Worm (Caenorhabditis elegans) whole organism, mixed stage, embryonic: ENCODE measurements around the gene C39B5.5.
A peak's percentile ranks its signal among the peaks of the same experiment; 100 is the strongest.

Experiments
- M03D4.4 ChIP-seq: sonication (generic microtip); optimal IDR thresholded peaks from 2 replicates; lab custom pipeline; 2017; ENCODE audit warnings: mild to moderate bottlenecking, missing genetic modification characterization, missing compliant biosample characterization
- blmp-1 ChIP-seq: fragments of 150-350 bp; optimal IDR thresholded peaks from 2 replicates; lab custom pipeline; 2014; ENCODE audit warnings: missing biosample characterization, missing genetic modification characterization
- ceh-39 ChIP-seq: fragments of 150-350 bp; optimal IDR thresholded peaks from 2 replicates; lab custom pipeline; 2014; ENCODE audit warnings: missing biosample characterization, missing genetic modification characterization
- ceh-43 ChIP-seq: fragments of 200-800 bp; sonication (Bioruptor generic); optimal IDR thresholded peaks from 2 replicates; lab custom pipeline; 2018; ENCODE audit warnings: mild to moderate bottlenecking, missing genetic modification characterization, moderate library complexity, missing compliant biosample characterization
- ceh-83 ChIP-seq: fragments of 200-800 bp; sonication (Bioruptor generic); optimal IDR thresholded peaks from 2 replicates; lab custom pipeline; 2018; ENCODE audit warnings: mild to moderate bottlenecking, missing genetic modification characterization, missing compliant biosample characterization
- ces-1 ChIP-seq: fragments of 150-350 bp; optimal IDR thresholded peaks from 2 replicates; lab custom pipeline; 2014; ENCODE audit warnings: missing biosample characterization, missing genetic modification reagents, missing genetic modification characterization
- cnd-1 ChIP-seq: fragments of 200-800 bp; sonication (Bioruptor generic); optimal IDR thresholded peaks from 2 replicates; lab custom pipeline; 2018; ENCODE audit warnings: mild to moderate bottlenecking, missing genetic modification characterization, missing compliant biosample characterization
- drap-1 ChIP-seq: fragments of 200-800 bp; sonication (Bioruptor generic); optimal IDR thresholded peaks from 3 replicates; lab custom pipeline; 2018; ENCODE audit warnings: mild to moderate bottlenecking, missing genetic modification characterization, missing compliant biosample characterization
- elt-1 ChIP-seq: sonication (generic microtip); optimal IDR thresholded peaks from 2 replicates; lab custom pipeline; 2017; ENCODE audit warnings: missing genetic modification characterization, mild to moderate bottlenecking, missing compliant biosample characterization, antibody characterized with exemption, moderate library complexity, borderline replicate concordance; ENCODE audit not compliant: insufficient read depth
- elt-3 ChIP-seq: fragments of 150-350 bp; optimal IDR thresholded peaks from 2 replicates; lab custom pipeline; 2014; ENCODE audit warnings: missing biosample characterization, missing genetic modification characterization
- flh-1 ChIP-seq: fragments of 200-800 bp; sonication (Bioruptor generic); optimal IDR thresholded peaks from 2 replicates; lab custom pipeline; 2018; ENCODE audit warnings: mild to moderate bottlenecking, missing genetic modification characterization, moderate library complexity, missing compliant biosample characterization
- ham-2 ChIP-seq: fragments of 200-800 bp; sonication (Bioruptor generic); optimal IDR thresholded peaks from 2 replicates; lab custom pipeline; 2018; ENCODE audit warnings: mild to moderate bottlenecking, missing genetic modification characterization, missing compliant biosample characterization
- hlh-1 ChIP-seq: fragments of 150-350 bp; optimal IDR thresholded peaks from 2 replicates; lab custom pipeline; 2014; ENCODE audit warnings: missing biosample characterization, missing genetic modification reagents, missing genetic modification characterization
- lin-13 ChIP-seq: fragments of 150-350 bp; optimal IDR thresholded peaks from 2 replicates; lab custom pipeline; 2014; ENCODE audit warnings: missing biosample characterization, missing genetic modification characterization
- lin-32 ChIP-seq: fragments of 200-800 bp; sonication (Bioruptor generic); optimal IDR thresholded peaks from 2 replicates; lab custom pipeline; 2018; ENCODE audit warnings: mild to moderate bottlenecking, missing genetic modification characterization, missing compliant biosample characterization
- lsy-2 ChIP-seq: fragments of 150-350 bp; optimal IDR thresholded peaks from 2 replicates; lab custom pipeline; 2014; ENCODE audit warnings: missing biosample characterization, missing genetic modification characterization
- mab-5 ChIP-seq: fragments of 150-350 bp; optimal IDR thresholded peaks from 2 replicates; lab custom pipeline; 2014; ENCODE audit warnings: missing biosample characterization, missing genetic modification characterization
- mep-1 ChIP-seq: fragments of 150-350 bp; optimal IDR thresholded peaks from 2 replicates; lab custom pipeline; 2017; ENCODE audit warnings: missing biosample characterization, missing genetic modification reagents, missing genetic modification characterization, inconsistent platforms
- nhr-12 ChIP-seq: fragments of 150-350 bp; optimal IDR thresholded peaks from 2 replicates; lab custom pipeline; 2014; ENCODE audit warnings: missing biosample characterization, missing genetic modification characterization
- nhr-2 ChIP-seq: fragments of 150-350 bp; optimal IDR thresholded peaks from 2 replicates; lab custom pipeline; 2014; ENCODE audit warnings: missing biosample characterization, missing genetic modification characterization
- nhr-237 ChIP-seq: fragments of 150-350 bp; optimal IDR thresholded peaks from 2 replicates; lab custom pipeline; 2014; ENCODE audit warnings: missing biosample characterization, missing genetic modification characterization
- nhr-76 ChIP-seq: sonication (generic microtip); optimal IDR thresholded peaks from 2 replicates; lab custom pipeline; 2017; ENCODE audit warnings: missing biosample characterization, missing genetic modification characterization
- pha-4 ChIP-seq: fragments of 150-350 bp; optimal IDR thresholded peaks from 2 replicates; lab custom pipeline; 2018; ENCODE audit warnings: missing biosample characterization, missing genetic modification reagents, missing genetic modification characterization
- snpc-4 ChIP-seq: fragments of 150-350 bp; optimal IDR thresholded peaks from 2 replicates; lab custom pipeline; 2014; ENCODE audit warnings: missing biosample characterization, missing genetic modification characterization
- sptf-1 ChIP-seq: sonication (generic microtip); optimal IDR thresholded peaks from 2 replicates; lab custom pipeline; 2017; ENCODE audit warnings: mild to moderate bottlenecking, missing genetic modification characterization, moderate library complexity, missing compliant biosample characterization
- tbx-8 ChIP-seq: fragments of 200-800 bp; sonication (Bioruptor generic); optimal IDR thresholded peaks from 2 replicates; lab custom pipeline; 2018; ENCODE audit warnings: mild to moderate bottlenecking, missing genetic modification characterization, moderate library complexity, missing compliant biosample characterization
- unc-120 ChIP-seq: sonication (generic microtip); optimal IDR thresholded peaks from 2 replicates; lab custom pipeline; 2017; ENCODE audit warnings: missing genetic modification characterization, missing compliant biosample characterization; ENCODE audit not compliant: poor library complexity, severe bottlenecking
- unc-39 ChIP-seq: fragments of 150-350 bp; optimal IDR thresholded peaks from 2 replicates; lab custom pipeline; 2014; ENCODE audit warnings: missing biosample characterization, missing genetic modification characterization
- zip-8 ChIP-seq: fragments of 150-350 bp; optimal IDR thresholded peaks from 2 replicates; lab custom pipeline; 2014; ENCODE audit warnings: missing biosample characterization, missing genetic modification characterization
- ztf-11 ChIP-seq: fragments of 150-350 bp; optimal IDR thresholded peaks from 2 replicates; lab custom pipeline; 2014; ENCODE audit warnings: missing biosample characterization, missing genetic modification characterization

C39B5.5 gene

DNA sequence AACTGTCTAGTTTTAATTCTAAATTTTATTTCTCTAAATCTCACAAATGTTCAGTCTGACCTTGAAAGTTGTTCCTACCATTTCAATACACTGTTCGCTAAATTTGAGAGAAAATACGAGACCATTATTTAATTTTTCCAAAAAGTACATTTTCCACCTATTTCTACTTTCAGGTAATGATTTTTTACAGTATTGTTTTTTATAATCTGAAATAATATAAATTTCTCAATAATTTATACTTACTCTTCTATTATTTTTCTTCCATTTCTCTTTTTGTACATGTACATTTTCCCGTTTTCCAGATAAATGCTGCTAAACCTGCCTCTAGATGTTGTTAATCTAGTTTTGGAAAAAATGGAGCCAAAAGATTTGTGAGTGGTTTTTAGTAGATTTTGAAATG lies 19.4 kb downstream of the C39B5.5 start, which contains the start of gene fbxa-62:
fbxa-62 (plus strand) TSS at position 301 of the 400 bp plus-strand sequence.
- TF ChIP-seq snpc-4 (no peak), lin-32 (no peak), elt-1 (tag; lab: Kevin White, UChicago) (no peak), nhr-2 (tag; lab: Kevin White, UChicago) (no peak), ham-2 (GFP tag; lab: Kevin White, UChicago) (no peak), lin-13 (tag; lab: Kevin White, UChicago) (no peak), ztf-11 (tag; lab: Kevin White, UChicago) (no peak), ceh-83 (no peak), mep-1 (tag; lab: Kevin White, UChicago) (no peak), blmp-1 (no peak), tbx-8 (GFP tag; lab: Kevin White, UChicago) (no peak)
- TF ChIP-seq, all 35 proteins: peak for 0

DNA sequence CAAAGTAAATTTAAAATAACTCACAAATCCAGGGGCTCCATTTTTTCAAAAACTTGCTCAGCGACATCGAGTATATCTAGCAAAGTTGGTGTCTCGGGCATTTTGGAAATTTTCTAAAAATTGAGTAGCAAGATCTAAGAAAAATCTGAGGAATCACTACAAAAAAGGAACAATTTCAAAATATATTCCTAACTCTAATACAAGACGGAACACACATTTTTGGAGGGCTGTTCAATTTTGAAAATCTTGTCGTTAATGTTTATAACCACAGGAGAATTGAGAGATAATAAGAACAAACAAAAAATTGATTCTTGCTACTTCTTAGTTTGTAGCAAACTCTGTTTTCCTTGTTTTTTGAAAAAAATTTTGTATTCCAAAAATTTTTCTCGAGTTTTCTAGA lies 24.4 kb downstream of the C39B5.5 start, which contains the start of gene fbxa-47:
fbxa-47 (minus strand) TSS at position 101 of the 400 bp plus-strand sequence.
- TF ChIP-seq unc-120 (tag; lab: Kevin White, UChicago) (no peak), ces-1 (GFP tag; lab: Kevin White, UChicago) (no peak), nhr-12 (no peak), M03D4.4 (tag; lab: Kevin White, UChicago) (no peak), nhr-2 (tag; lab: Kevin White, UChicago) (no peak), lin-13 (tag; lab: Kevin White, UChicago) (no peak), lsy-2 (tag; lab: Kevin White, UChicago) (no peak), pha-4 (tag; lab: Kevin White, UChicago) (no peak), sptf-1 (no peak), drap-1 (no peak), nhr-237 (tag; lab: Kevin White, UChicago) (no peak), zip-8 (tag; lab: Kevin White, UChicago) (no peak), ceh-43 (GFP tag; lab: Kevin White, UChicago) (no peak), nhr-76 (no peak), flh-1 (no peak), unc-39 (tag; lab: Kevin White, UChicago) (no peak), hlh-1 (tag; lab: Kevin White, UChicago) (no peak), lin-32 (no peak)

DNA sequence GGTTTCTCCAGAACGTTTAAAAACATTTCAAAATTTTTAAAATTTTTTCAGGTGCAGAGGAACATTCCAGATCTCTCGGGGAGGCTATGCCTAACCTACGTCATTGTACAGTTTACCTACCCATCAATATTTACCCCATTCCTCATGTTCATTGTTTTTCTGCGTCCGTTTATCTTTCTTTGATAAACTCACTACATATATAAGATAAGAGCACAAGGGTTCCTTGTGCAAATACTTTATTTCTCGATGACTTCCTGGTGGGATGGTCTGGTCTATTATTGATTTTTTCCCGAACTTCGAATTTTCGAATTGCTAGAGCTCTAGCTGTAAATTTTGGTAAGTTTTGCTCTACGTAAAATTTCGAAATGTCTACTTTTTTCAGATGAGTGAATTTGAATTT lies 25.4 kb downstream of the C39B5.5 start:
- TF ChIP-seq nhr-12: no peak
- no peak for TF ChIP-seq ceh-43 (GFP tag; lab: Kevin White, UChicago)
- no peak for TF ChIP-seq mep-1 (tag; lab: Kevin White, UChicago)

DNA sequence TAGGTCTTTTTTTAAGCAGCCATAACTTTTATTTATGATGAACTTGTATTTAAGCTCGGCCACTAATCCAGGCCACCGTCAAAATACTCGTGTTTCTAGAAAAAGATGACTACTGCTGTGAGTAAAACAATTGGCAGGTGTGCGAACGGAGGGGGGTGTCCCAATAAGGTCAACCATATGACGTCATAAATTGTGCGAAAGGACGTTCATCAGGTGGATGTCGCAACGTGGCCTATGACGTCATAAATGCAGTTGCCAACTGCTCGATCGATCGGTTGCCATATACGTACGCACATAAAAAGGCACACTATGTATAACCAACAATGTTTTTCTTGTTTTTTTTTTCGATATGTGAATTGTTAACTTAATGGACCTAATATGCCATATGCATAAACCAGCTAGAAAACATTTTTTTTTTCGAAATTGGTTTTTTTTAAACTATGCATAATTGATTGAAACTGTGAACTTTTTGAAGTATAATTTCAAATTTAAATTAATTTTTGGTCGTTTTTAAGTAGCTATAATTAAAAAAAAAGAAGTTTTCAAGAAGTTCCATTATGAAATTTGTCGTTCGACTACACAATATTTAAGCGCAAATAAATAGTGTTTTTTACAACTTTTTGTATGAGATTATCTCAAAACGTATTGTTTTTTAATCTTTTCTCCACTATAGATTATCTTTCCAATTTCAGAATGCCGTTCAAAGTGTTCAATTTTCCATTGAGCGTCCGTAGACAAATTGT lies 26.4 kb downstream of the C39B5.5 start, which contains the start of gene C39B5.2:
C39B5.2 (plus strand) TSS at position 693 of the 743 bp plus-strand sequence.
- TF ChIP-seq nhr-2 (tag; lab: Kevin White, UChicago): peak; percentile 96
- peak; percentile 12 for TF ChIP-seq mep-1 (tag; lab: Kevin White, UChicago)
- TF ChIP-seq ceh-39 (tag; lab: Kevin White, UChicago): peak; percentile 80
- peak; percentile 28 for TF ChIP-seq lin-13 (tag; lab: Kevin White, UChicago)
- TF ChIP-seq mab-5 (tag; lab: Kevin White, UChicago): no peak
- peak; percentile 78 for TF ChIP-seq cnd-1
- peak; percentile 99 for TF ChIP-seq zip-8 (tag; lab: Kevin White, UChicago)
- no peak for TF ChIP-seq nhr-237 (tag; lab: Kevin White, UChicago)
- TF ChIP-seq ztf-11 (tag; lab: Kevin White, UChicago): peak; percentile 38

DNA sequence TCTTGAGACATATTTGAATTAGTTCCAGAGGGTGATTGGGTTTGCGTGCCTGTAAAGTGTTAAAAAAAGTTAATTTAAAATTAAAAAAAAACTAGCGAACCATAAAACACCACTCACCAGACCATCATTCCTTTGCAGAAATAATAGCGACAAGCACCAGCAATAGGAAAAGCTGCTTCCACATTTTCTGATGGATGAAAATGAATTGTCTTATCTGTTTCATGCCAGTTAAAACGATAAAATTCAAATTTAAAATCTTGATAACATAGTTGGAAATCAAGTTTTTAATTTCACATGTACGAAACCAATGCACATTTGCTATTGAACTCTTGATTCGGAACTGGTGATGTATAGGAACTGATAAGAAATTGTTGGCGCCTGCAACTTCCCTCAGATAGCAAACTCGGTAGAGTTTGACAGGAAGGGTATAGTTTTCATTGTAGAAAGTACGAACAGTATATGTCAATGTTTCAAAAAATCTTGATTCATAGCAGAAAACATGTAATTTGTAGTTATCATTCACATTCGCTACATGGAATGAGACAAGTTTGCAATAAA lies 31.7 kb downstream of the C39B5.5 start, which contains the start of gene C39B5.10:
C39B5.10 (minus strand) TSS at position 51 of the 558 bp plus-strand sequence.
- TF ChIP-seq blmp-1 (no peak), elt-3 (tag; lab: Kevin White, UChicago) (no peak), pha-4 (tag; lab: Kevin White, UChicago) (no peak), nhr-2 (tag; lab: Kevin White, UChicago) (no peak), snpc-4 (no peak), ztf-11 (tag; lab: Kevin White, UChicago) (no peak), sptf-1 (no peak)
